Worm (Caenorhabditis elegans) whole organism, L1 larva: Measurements from ENCODE around the gene mam-6.

Experiments
- F16B12.6 ChIP-seq: fragments of 150-350 bp; optimal IDR thresholded peaks from 2 replicates; lab custom pipeline; 2014; ENCODE audit warnings: missing biosample characterization, missing genetic modification characterization
- alr-1 ChIP-seq: fragments of 200-800 bp; sonication (Bioruptor generic); optimal IDR thresholded peaks from 2 replicates; lab custom pipeline; 2018; ENCODE audit warnings: borderline replicate concordance, mild to moderate bottlenecking, missing genetic modification characterization, missing compliant biosample characterization
- ceh-63 ChIP-seq: fragments of 200-800 bp; sonication (Bioruptor generic); optimal IDR thresholded peaks from 2 replicates; lab custom pipeline; 2018; ENCODE audit warnings: mild to moderate bottlenecking, missing genetic modification characterization, missing compliant biosample characterization
- efl-3 ChIP-seq: fragments of 200-800 bp; sonication (Bioruptor generic); optimal IDR thresholded peaks from 2 replicates; lab custom pipeline; 2018; ENCODE audit warnings: mild to moderate bottlenecking, missing genetic modification characterization, missing compliant biosample characterization
- elt-3 ChIP-seq, 6 experiments: fragments of 150-350 bp in 1 of 6; sonication (generic microtip); optimal IDR thresholded peaks; 2 replicates each; lab custom pipeline; 2017 to 2018; ENCODE audit warnings: missing biosample characterization in 6 of 6, missing genetic modification characterization in 6 of 6, inconsistent platforms in 1 of 6
- grh-1 ChIP-seq: fragments of 200-800 bp; sonication (Bioruptor generic); IDR thresholded peaks from 2 replicates; pipeline ENCODE4 v1.3.6; 2022; ENCODE audit warnings: missing genetic modification reagents, missing genetic modification characterization, missing compliant biosample characterization
- hlh-17 ChIP-seq: fragments of 200-800 bp; sonication (Bioruptor generic); optimal IDR thresholded peaks from 2 replicates; lab custom pipeline; 2018; ENCODE audit warnings: missing genetic modification characterization, mild to moderate bottlenecking, missing compliant biosample characterization, moderate library complexity, borderline replicate concordance
- lin-14 ChIP-seq: fragments of 200-800 bp; sonication (Bioruptor generic); optimal IDR thresholded peaks from 2 replicates; lab custom pipeline; 2018; ENCODE audit warnings: mild to moderate bottlenecking, missing genetic modification characterization, moderate library complexity, missing compliant biosample characterization
- lsy-2 ChIP-seq, 2 experiments: fragments of 150-350 bp; optimal IDR thresholded peaks; 2 replicates each; lab custom pipeline; 2014; ENCODE audit warnings: missing biosample characterization in 2 of 2, missing genetic modification characterization in 2 of 2
- mab-9 ChIP-seq: fragments of 200-800 bp; sonication (Bioruptor generic); IDR thresholded peaks from 2 replicates; pipeline ENCODE4 v1.3.6; 2022; ENCODE audit warnings: missing genetic modification reagents, missing genetic modification characterization, missing compliant biosample characterization
- nhr-28 ChIP-seq: fragments of 150-350 bp; optimal IDR thresholded peaks from 2 replicates; lab custom pipeline; 2014; ENCODE audit warnings: missing biosample characterization, missing genetic modification characterization
- nhr-84 ChIP-seq: sonication (generic microtip); optimal IDR thresholded peaks from 2 replicates; lab custom pipeline; 2017; ENCODE audit warnings: missing biosample characterization, missing genetic modification characterization
- pag-3 ChIP-seq: sonication (generic microtip); optimal IDR thresholded peaks from 2 replicates; lab custom pipeline; 2017; ENCODE audit warnings: missing genetic modification characterization, mild to moderate bottlenecking, missing compliant biosample characterization, antibody characterized with exemption, borderline replicate concordance; ENCODE audit not compliant: insufficient read depth
- tlp-1 ChIP-seq: fragments of 150-350 bp; optimal IDR thresholded peaks from 2 replicates; lab custom pipeline; 2014; ENCODE audit warnings: missing biosample characterization, missing genetic modification characterization
- unc-86 ChIP-seq: sonication (generic microtip); optimal IDR thresholded peaks from 2 replicates; lab custom pipeline; 2016; ENCODE audit warnings: missing genetic modification characterization, missing compliant biosample characterization

The mam-6 gene

ce11 chrX:15027566-15027965 is 41.6 kb downstream of the mam-6 start:
- no peak for TF ChIP-seq pag-3 (tag; lab: Kevin White, UChicago)
- TF ChIP-seq unc-86 (tag; lab: Kevin White, UChicago), result no peak
- TF ChIP-seq mab-9 (GFP tag; lab: Robert Waterston, UW), result no peak
- TF ChIP-seq lin-14, result peak; percentile 31
- no peak for TF ChIP-seq grh-1
- TF ChIP-seq efl-3, result no peak
- no peak for TF ChIP-seq tlp-1
- no peak for TF ChIP-seq ceh-63 (GFP tag; lab: Kevin White, UChicago)

DNA sequence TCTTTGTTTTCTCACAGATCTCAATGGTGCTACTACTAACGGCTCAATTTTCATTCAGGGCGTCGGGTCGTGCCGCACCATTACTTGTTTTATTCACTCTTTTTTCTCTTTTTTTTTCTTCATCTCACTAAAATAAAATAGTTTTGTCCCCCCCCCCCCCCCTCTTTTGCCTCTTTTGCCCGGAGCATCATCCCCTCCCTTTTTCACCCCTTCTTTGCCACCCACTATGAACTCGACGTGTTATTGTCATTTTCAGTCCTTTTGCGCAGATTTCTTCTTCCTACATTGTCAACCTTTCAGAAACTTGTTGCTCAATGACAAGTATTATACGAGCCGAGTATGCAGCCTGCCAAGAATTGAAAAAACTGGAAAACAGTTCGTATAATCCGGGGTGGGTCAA is 43.1 kb downstream of the mam-6 start, which contains the start of gene seb-3:
TSS of gene seb-3 (plus strand) at position 301 of the 400 bp plus-strand sequence.
- TF ChIP-seq elt-3 (tag; optimal IDR thresholded peaks at IDR 0.05; lab: Kevin White, UChicago), result no peak
- no peak for TF ChIP-seq lsy-2 (tag; optimal IDR thresholded peaks at IDR 0.05; lab: Kevin White, UChicago)
- TF ChIP-seq grh-1, result no peak
- no peak for TF ChIP-seq hlh-17
- TF ChIP-seq nhr-84 (tag; lab: Kevin White, UChicago), result no peak
- no peak for TF ChIP-seq nhr-28
- no peak for TF ChIP-seq F16B12.6 (tag; lab: Kevin White, UChicago)
- TF ChIP-seq alr-1 (tag; lab: Kevin White, UChicago), result no peak
